Fruit fly (Drosophila melanogaster) whole organism, prepupa: Measurements from ENCODE around the gene mRpS18C.

ENCODE experiments used
- Blimp-1 ChIP-seq: fragments of 200-800 bp; sonication (Bioruptor generic); optimal IDR thresholded peaks from 3 replicates; lab custom pipeline; 2017; ENCODE audit warnings: missing biosample characterization, missing genetic modification characterization, mild to moderate bottlenecking, moderate library complexity, missing genetic modification reagents
- CG10631 ChIP-seq: fragments of 200-800 bp; sonication (Bioruptor generic); optimal IDR thresholded peaks from 2 replicates; lab custom pipeline; 2016; ENCODE audit warnings: missing biosample characterization, missing genetic modification characterization
- CG10669 ChIP-seq: fragments of 200-800 bp; sonication (Bioruptor generic); optimal IDR thresholded peaks from 3 replicates; lab custom pipeline; 2018; ENCODE audit warnings: missing biosample characterization, mild to moderate bottlenecking, missing genetic modification characterization, moderate library complexity
- CG11294 ChIP-seq: fragments of 200-800 bp; sonication (Bioruptor generic); IDR thresholded peaks from 2 replicates; pipeline ENCODE4 v1.3.6; 2022; ENCODE audit warnings: missing biosample characterization, missing genetic modification characterization
- CG11762 ChIP-seq: fragments of 200-800 bp; sonication (Bioruptor generic); optimal IDR thresholded peaks from 3 replicates; lab custom pipeline; 2016; ENCODE audit warnings: missing biosample characterization, missing genetic modification characterization; ENCODE audit not compliant: insufficient read depth
- CG15336 ChIP-seq: fragments of 200-800 bp; sonication (Bioruptor generic); IDR thresholded peaks from 2 replicates; pipeline ENCODE4 v1.3.6; 2022; ENCODE audit warnings: missing biosample characterization, missing genetic modification characterization
- CG1621 ChIP-seq: fragments of 200-800 bp; sonication (Bioruptor generic); optimal IDR thresholded peaks from 3 replicates; lab custom pipeline; 2018; ENCODE audit warnings: missing biosample characterization, mild to moderate bottlenecking, missing genetic modification characterization
- CG16779 ChIP-seq: fragments of 200-800 bp; sonication (Bioruptor generic); optimal IDR thresholded peaks from 3 replicates; lab custom pipeline; 2017; ENCODE audit warnings: missing biosample characterization, mild to moderate bottlenecking, missing genetic modification characterization
- CG31627 ChIP-seq: fragments of 200-800 bp; sonication (Bioruptor generic); optimal IDR thresholded peaks from 3 replicates; lab custom pipeline; 2016; ENCODE audit warnings: missing biosample characterization, missing genetic modification characterization
- CG32006 ChIP-seq: fragments of 200-800 bp; sonication (Bioruptor generic); optimal IDR thresholded peaks from 3 replicates; lab custom pipeline; 2017; ENCODE audit warnings: missing biosample characterization, mild to moderate bottlenecking, missing genetic modification characterization
- CG3919 ChIP-seq: fragments of 200-800 bp; sonication (Bioruptor generic); optimal IDR thresholded peaks from 3 replicates; lab custom pipeline; 2016; ENCODE audit warnings: missing biosample characterization, missing genetic modification characterization
- CG4318 ChIP-seq: fragments of 200-800 bp; sonication (Bioruptor generic); optimal IDR thresholded peaks from 3 replicates; lab custom pipeline; 2017; ENCODE audit warnings: missing biosample characterization, mild to moderate bottlenecking, missing genetic modification characterization
- CG6163 ChIP-seq: fragments of 200-800 bp; sonication (Bioruptor generic); IDR thresholded peaks from 3 replicates; pipeline ENCODE4 v1.3.6; 2022; ENCODE audit warnings: missing biosample characterization, missing genetic modification characterization
- CG6276 ChIP-seq: fragments of 200-800 bp; sonication (Bioruptor generic); optimal IDR thresholded peaks from 2 replicates; lab custom pipeline; 2017; ENCODE audit warnings: missing biosample characterization, mild to moderate bottlenecking, missing genetic modification characterization
- CG6792 ChIP-seq: fragments of 200-800 bp; sonication (Bioruptor generic); optimal IDR thresholded peaks from 3 replicates; lab custom pipeline; 2016; ENCODE audit warnings: missing biosample characterization, missing genetic modification characterization
- CG6808 ChIP-seq: fragments of 200-800 bp; sonication (Bioruptor generic); optimal IDR thresholded peaks from 3 replicates; lab custom pipeline; 2017; ENCODE audit warnings: missing biosample characterization, missing genetic modification characterization, mild to moderate bottlenecking, moderate library complexity, missing genetic modification reagents
- CG6854 ChIP-seq: fragments of 200-800 bp; sonication (Bioruptor generic); optimal IDR thresholded peaks from 2 replicates; lab custom pipeline; 2017; ENCODE audit warnings: missing biosample characterization, mild to moderate bottlenecking, missing genetic modification characterization
- CG8119 ChIP-seq: fragments of 200-800 bp; sonication (Bioruptor generic); IDR thresholded peaks from 3 replicates; pipeline ENCODE4 v1.3.6; 2022; ENCODE audit warnings: missing biosample characterization, missing genetic modification characterization
- CG8632 ChIP-seq: fragments of 200-800 bp; sonication (Bioruptor generic); optimal IDR thresholded peaks from 3 replicates; lab custom pipeline; 2016; ENCODE audit warnings: missing biosample characterization, missing genetic modification characterization
- Eip75B ChIP-seq: fragments of 200-800 bp; sonication (Bioruptor generic); optimal IDR thresholded peaks from 3 replicates; lab custom pipeline; 2016; ENCODE audit warnings: missing biosample characterization, missing genetic modification characterization
- Eip78C ChIP-seq: fragments of 200-800 bp; sonication (Bioruptor generic); peaks from one replicate; lab custom pipeline; 2016; ENCODE audit warnings: missing biosample characterization, missing genetic modification characterization
- Ets21C ChIP-seq: fragments of 200-800 bp; sonication (Bioruptor generic); optimal IDR thresholded peaks from 3 replicates; lab custom pipeline; 2016; ENCODE audit warnings: missing biosample characterization, missing genetic modification characterization
- Ets96B ChIP-seq: fragments of 200-800 bp; optimal IDR thresholded peaks from 2 replicates; lab custom pipeline; 2019; ENCODE audit warnings: missing biosample characterization, mild to moderate bottlenecking, missing genetic modification characterization, moderate library complexity
- Gug ChIP-seq: fragments of 200-800 bp; sonication (Bioruptor generic); IDR thresholded peaks from 2 replicates; pipeline ENCODE4 v1.3.6; 2022; ENCODE audit warnings: missing biosample characterization, missing genetic modification characterization
- Lpt ChIP-seq: fragments of 200-800 bp; sonication (Bioruptor generic); optimal IDR thresholded peaks from 3 replicates; lab custom pipeline; 2016; ENCODE audit warnings: missing biosample characterization, missing genetic modification characterization
- Met ChIP-seq: fragments of 200-800 bp; sonication (Bioruptor generic); optimal IDR thresholded peaks from 3 replicates; lab custom pipeline; 2016; ENCODE audit warnings: missing biosample characterization, missing genetic modification characterization
- Smox ChIP-seq: fragments of 200-800 bp; sonication (Bioruptor generic); optimal IDR thresholded peaks from 3 replicates; lab custom pipeline; 2016; ENCODE audit warnings: missing biosample characterization, missing genetic modification characterization
- Sox14 ChIP-seq: fragments of 200-800 bp; sonication (Bioruptor generic); optimal IDR thresholded peaks from 3 replicates; lab custom pipeline; 2016; ENCODE audit warnings: missing biosample characterization, missing genetic modification characterization
- Sox15 ChIP-seq: fragments of 200-800 bp; sonication (Bioruptor generic); optimal IDR thresholded peaks from 3 replicates; lab custom pipeline; 2016; ENCODE audit warnings: missing biosample characterization, missing genetic modification characterization
- achi ChIP-seq: fragments of 200-800 bp; sonication (Bioruptor generic); optimal IDR thresholded peaks from 3 replicates; lab custom pipeline; 2016; ENCODE audit warnings: missing biosample characterization, missing genetic modification characterization
- cyc ChIP-seq: fragments of 200-800 bp; sonication (Bioruptor generic); optimal IDR thresholded peaks from 3 replicates; lab custom pipeline; 2016; ENCODE audit warnings: missing biosample characterization, missing genetic modification characterization
- dsx ChIP-seq: fragments of 200-800 bp; optimal IDR thresholded peaks from 3 replicates; lab custom pipeline; 2019; ENCODE audit warnings: missing biosample characterization, mild to moderate bottlenecking, missing genetic modification characterization, moderate library complexity; ENCODE audit not compliant: poor library complexity, severe bottlenecking
- eg ChIP-seq: fragments of 200-800 bp; sonication (Bioruptor generic); IDR thresholded peaks from 3 replicates; pipeline ENCODE4 v1.3.6; 2022; ENCODE audit warnings: missing biosample characterization, missing genetic modification characterization
- esn ChIP-seq: fragments of 200-800 bp; sonication (Bioruptor generic); optimal IDR thresholded peaks from 2 replicates; lab custom pipeline; 2016; ENCODE audit warnings: missing biosample characterization, mild to moderate bottlenecking, missing genetic modification characterization, moderate library complexity
- fd59A ChIP-seq: fragments of 200-800 bp; sonication (Bioruptor generic); optimal IDR thresholded peaks from 2 replicates; lab custom pipeline; 2017; ENCODE audit warnings: missing biosample characterization, mild to moderate bottlenecking, missing genetic modification characterization, missing genetic modification reagents
- fd85E ChIP-seq: fragments of 200-800 bp; sonication (Bioruptor generic); optimal IDR thresholded peaks from 3 replicates; lab custom pipeline; 2016; ENCODE audit warnings: missing biosample characterization, missing genetic modification characterization
- fkh ChIP-seq: fragments of 200-800 bp; sonication (Bioruptor generic); optimal IDR thresholded peaks from 3 replicates; lab custom pipeline; 2017; ENCODE audit warnings: missing biosample characterization, mild to moderate bottlenecking, missing genetic modification characterization, moderate library complexity
- lz ChIP-seq: fragments of 200-800 bp; sonication (Bioruptor generic); optimal IDR thresholded peaks from 3 replicates; lab custom pipeline; 2016; ENCODE audit warnings: missing biosample characterization, missing genetic modification characterization
- net ChIP-seq: fragments of 200-800 bp; sonication (Bioruptor generic); optimal IDR thresholded peaks from 3 replicates; lab custom pipeline; 2016; ENCODE audit warnings: missing biosample characterization, missing genetic modification characterization
- salr ChIP-seq, 2 experiments: fragments of 200-800 bp; sonication (Bioruptor generic); optimal IDR thresholded peaks; 3 replicates each; lab custom pipeline; 2016 to 2018; ENCODE audit warnings: missing biosample characterization in 2 of 2, missing genetic modification characterization in 2 of 2, mild to moderate bottlenecking in 1 of 2
- ss ChIP-seq, 2 experiments: fragments of 200-800 bp; sonication (Bioruptor generic); optimal IDR thresholded peaks; 2 replicates in 1 of 2; 3 replicates in 1 of 2; lab custom pipeline; 2017 to 2018; ENCODE audit warnings: mild to moderate bottlenecking in 2 of 2, missing biosample characterization in 2 of 2, missing genetic modification characterization in 2 of 2, moderate library complexity in 1 of 2
- svp ChIP-seq: fragments of 200-800 bp; sonication (Bioruptor generic); peaks from one replicate; lab custom pipeline; 2016; ENCODE audit warnings: missing biosample characterization, missing genetic modification characterization
- topi ChIP-seq: fragments of 200-800 bp; sonication (Bioruptor generic); optimal IDR thresholded peaks from 3 replicates; lab custom pipeline; 2016; ENCODE audit warnings: missing biosample characterization, missing genetic modification characterization
- vri ChIP-seq: fragments of 200-800 bp; sonication (Bioruptor generic); optimal IDR thresholded peaks from 3 replicates; lab custom pipeline; 2016; ENCODE audit warnings: missing biosample characterization, mild to moderate bottlenecking, missing genetic modification characterization

The mRpS18C gene

dm6 chr3R:30423695-30424094, at the start of gene mRpS18C, which contains the start of gene CG15535:
mRpS18C (plus strand) TSS chr3R:30423974.
CG15535 (minus strand) TSS chr3R:30423929.
- TF ChIP-seq Eip78C (GFP tag; lab: Kevin White, UChicago), result peak; percentile 60
- peak; percentile 2 for TF ChIP-seq lz
- no peak for TF ChIP-seq Blimp-1 (GFP tag; lab: Kevin White, UChicago)
- TF ChIP-seq esn, result peak; percentile 7
- TF ChIP-seq Sox14, result no peak
- 0 out of 3 replicates have a peak, but pooled peaks have one; percentile 17 for TF ChIP-seq CG6163 (GFP tag; lab: Robert Waterston, UW)
- TF ChIP-seq topi (GFP tag; lab: Kevin White, UChicago), result peak; percentile 9

DNA sequence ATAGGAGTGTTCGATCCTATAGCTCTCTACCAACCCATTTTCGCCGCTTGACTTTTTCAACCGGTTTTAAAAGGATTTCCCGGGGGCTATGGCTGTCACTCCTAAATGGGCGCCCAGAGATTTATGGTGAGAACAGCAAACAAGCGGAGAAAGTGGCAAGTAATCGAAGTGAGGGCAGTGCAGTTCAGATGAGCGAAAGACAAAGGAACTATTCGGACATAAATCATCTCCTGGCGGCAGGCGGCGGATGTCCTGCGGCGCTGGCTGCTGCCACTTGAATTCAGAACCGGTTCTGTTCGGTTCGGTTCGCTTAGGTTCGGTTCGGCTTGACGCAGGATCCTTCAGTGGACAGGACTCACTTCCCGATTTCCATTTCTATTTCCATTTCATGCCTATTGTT, 40.6 kb upstream of the mRpS18C start:
- TF ChIP-seq CG8119 (no peak), Sox15 (GFP tag; lab: Kevin White, UChicago) (no peak), CG3919 (GFP tag; lab: Kevin White, UChicago) (no peak), CG1621 (no peak), CG10631 (GFP tag; lab: Kevin White, UChicago) (no peak), ss (GFP tag; optimal IDR thresholded peaks at IDR 0.05; lab: Kevin White, UChicago) (no peak), cyc (no peak), Ets21C (no peak), CG15336 (GFP tag; lab: Robert Waterston, UW) (no peak), fd85E (no peak), Eip75B (no peak), CG32006 (GFP tag; lab: Kevin White, UChicago) (no peak), CG6163 (GFP tag; lab: Robert Waterston, UW) (no peak), net (GFP tag; lab: Kevin White, UChicago) (no peak), Gug (GFP tag; lab: Robert Waterston, UW) (no peak), Ets96B (tag; lab: Kevin White, UChicago) (no peak), eg (GFP tag; lab: Robert Waterston, UW) (no peak), CG11762 (GFP tag; lab: Kevin White, UChicago) (no peak)

dm6 chr3R:30385531-30385930, 38.2 kb upstream of the mRpS18C start:
- no peak for TF ChIP-seq CG4318
- peak; percentile 89 for TF ChIP-seq vri (GFP tag; lab: Kevin White, UChicago)
- TF ChIP-seq Eip78C (GFP tag; lab: Kevin White, UChicago), result peak; percentile 28

dm6 chr3R:30386759-30387437, 36.9 kb upstream of the mRpS18C start:
- no peak for TF ChIP-seq fd59A (GFP tag; lab: Kevin White, UChicago)
- no peak for TF ChIP-seq achi (GFP tag; lab: Kevin White, UChicago)
- TF ChIP-seq CG11294, result no peak
- TF ChIP-seq Lpt (GFP tag; lab: Kevin White, UChicago), result no peak
- TF ChIP-seq salr (GFP tag; optimal IDR thresholded peaks at IDR 0.05; lab: Kevin White, UChicago), result no peak
- no peak for TF ChIP-seq Eip75B
- TF ChIP-seq CG6163 (GFP tag; lab: Robert Waterston, UW), result peak; percentile 38; the same call in 1 of the 3 replicates
- TF ChIP-seq Blimp-1 (GFP tag; lab: Kevin White, UChicago), result peak; percentile 91
- peak; percentile 51; the same call in 1 of the 3 replicates for TF ChIP-seq eg (GFP tag; lab: Robert Waterston, UW)
- TF ChIP-seq CG10631 (GFP tag; lab: Kevin White, UChicago), result no peak
- no peak for TF ChIP-seq Smox (GFP tag; lab: Kevin White, UChicago)
- no peak for TF ChIP-seq CG6808
- TF ChIP-seq net (GFP tag; lab: Kevin White, UChicago), result peak; percentile 54
- peak; percentile 5 for TF ChIP-seq CG16779 (tag; lab: Kevin White, UChicago)
- no peak for TF ChIP-seq Ets96B (tag; lab: Kevin White, UChicago)
- peak; percentile 30 for TF ChIP-seq topi (GFP tag; lab: Kevin White, UChicago)
- no peak for TF ChIP-seq CG6792
- TF ChIP-seq cyc, result no peak
- no peak for TF ChIP-seq CG10669
- TF ChIP-seq CG6276 (GFP tag; lab: Kevin White, UChicago), result peak; percentile 0
- peak; percentile 14 for TF ChIP-seq fkh
- peak; percentile 46 for TF ChIP-seq dsx (GFP tag; lab: Kevin White, UChicago)
- TF ChIP-seq svp (GFP tag; lab: Kevin White, UChicago), result peak; percentile 88
- peak; percentile 43 for TF ChIP-seq CG3919 (GFP tag; lab: Kevin White, UChicago)
- TF ChIP-seq ss (GFP tag; optimal IDR thresholded peaks at IDR 0.05; lab: Kevin White, UChicago), result peak; percentile 28 to 52
- peak; percentile 18 for TF ChIP-seq CG6854 (GFP tag; lab: Kevin White, UChicago)
- no peak for TF ChIP-seq CG8632 (GFP tag; lab: Kevin White, UChicago)
- TF ChIP-seq CG31627 (GFP tag; lab: Kevin White, UChicago), result no peak
- TF ChIP-seq Met (GFP tag; lab: Kevin White, UChicago), result peak; percentile 19
